Fruit fly (Drosophila melanogaster) whole organism, embryonic: ENCODE measurements around the gene CG46042.

Experiments
- CG11504 ChIP-seq: fragments of 200-800 bp; sonication (Bioruptor generic); optimal IDR thresholded peaks from 3 replicates; lab custom pipeline; 2019; ENCODE audit warnings: missing biosample characterization, mild to moderate bottlenecking, missing genetic modification characterization, moderate library complexity
- CG4424 ChIP-seq: fragments of 200-800 bp; sonication (Bioruptor generic); optimal IDR thresholded peaks from 3 replicates; lab custom pipeline; 2016; ENCODE audit warnings: missing biosample characterization, missing genetic modification characterization
- run ChIP-seq: fragments of 200-800 bp; sonication (Bioruptor generic); optimal IDR thresholded peaks from 3 replicates; lab custom pipeline; 2018; ENCODE audit warnings: missing biosample characterization, mild to moderate bottlenecking, missing genetic modification characterization
- sob ChIP-seq: fragments of 200-800 bp; sonication (Bioruptor generic); IDR thresholded peaks from 2 replicates; pipeline ENCODE4 v1.3.6; 2022; ENCODE audit warnings: missing biosample characterization, missing genetic modification characterization

DNA sequence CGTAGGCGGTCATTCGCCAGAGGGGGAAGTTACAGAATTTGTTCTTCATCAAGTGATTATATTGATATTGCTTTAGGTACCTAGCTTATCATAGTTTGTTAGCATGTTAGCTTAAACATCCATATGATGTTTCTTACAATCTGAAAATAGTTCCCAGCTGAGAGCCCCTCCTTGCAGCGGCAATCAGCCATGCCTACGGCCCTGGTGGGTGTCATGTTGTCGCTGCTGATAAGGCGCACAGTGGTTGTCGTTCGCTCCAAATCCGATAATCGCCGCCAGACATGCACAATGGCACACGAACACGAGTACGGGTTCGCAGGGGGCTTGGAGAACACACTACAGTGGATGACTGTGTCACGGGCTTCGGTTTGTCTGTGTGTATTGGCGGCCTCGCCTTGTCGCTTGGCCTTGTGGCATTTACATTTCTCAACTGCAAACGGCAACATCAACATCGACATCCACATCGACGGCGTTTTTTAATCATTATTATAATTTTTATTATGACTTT lies 36.2 kb downstream of the CG46042 start:
- peak; percentile 62 for TF ChIP-seq CG4424
- peak; percentile 76 for TF ChIP-seq CG11504 (tag; lab: Kevin White, UChicago)
- peak; percentile 83 for TF ChIP-seq sob
- TF ChIP-seq run (tag; lab: Kevin White, UChicago) = no peak
